Worm (Caenorhabditis elegans): Measurements from ENCODE around the gene T01C8.3.

- no peak for TF ChIP-seq F13H6.1 (tag; optimal IDR thresholded peaks at IDR 0.05)
- TF ChIP-seq pat-9 (tag; optimal IDR thresholded peaks at IDR 0.05): no peak
- no peak for TF ChIP-seq elt-2 (tag; optimal IDR thresholded peaks at IDR 0.05)
- no peak for TF ChIP-seq tbx-2 (tag; optimal IDR thresholded peaks at IDR 0.05)
- no peak for TF ChIP-seq ceh-9 (tag; optimal IDR thresholded peaks at IDR 0.05)
- TF ChIP-seq pha-4 (tag; optimal IDR thresholded peaks at IDR 0.05): no peak
- TF ChIP-seq ahr-1 (tag; optimal IDR thresholded peaks at IDR 0.05): no peak
- TF ChIP-seq hlh-8 (tag; optimal IDR thresholded peaks at IDR 0.05): no peak
- no peak for TF ChIP-seq lin-11 (tag; optimal IDR thresholded peaks at IDR 0.05)
- no peak for TF ChIP-seq T23F11.4 (GFP tag; optimal IDR thresholded peaks at IDR 0.05)
- TF ChIP-seq ama-1 (optimal IDR thresholded peaks at IDR 0.05): no peak
- TF ChIP-seq unc-42 (tag; optimal IDR thresholded peaks at IDR 0.05): no peak
- no peak for TF ChIP-seq hlh-15 (tag; optimal IDR thresholded peaks at IDR 0.05)
- no peak for TF ChIP-seq C08G9.2 (tag; optimal IDR thresholded peaks at IDR 0.05)
These were observed 25.5 kb upstream of the T01C8.3 start for ce11 chrX:16808526-16808925.

All from whole organism, late embryonic.